Worm (Caenorhabditis elegans): ENCODE results near the gene cyp-33C6.

DNA sequence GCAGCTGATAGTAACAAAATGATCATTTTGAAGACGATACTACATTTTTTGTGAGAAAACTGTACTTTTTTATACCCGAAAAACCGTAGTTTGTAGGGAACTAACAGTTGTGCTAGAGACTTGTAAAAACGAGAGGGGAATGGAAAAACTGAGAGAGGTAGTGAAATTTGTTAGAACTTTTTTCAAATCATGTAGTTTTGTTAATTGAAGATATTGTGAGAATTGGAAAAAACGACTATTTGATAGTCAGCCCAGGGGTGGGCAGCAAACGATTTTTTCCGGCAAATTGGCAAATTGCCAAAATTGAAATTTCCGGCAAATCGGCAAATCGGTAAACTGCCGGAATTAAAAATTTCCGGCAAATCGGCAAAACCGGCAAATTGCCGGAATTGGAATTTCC is at the start of gene cyp-33C6:
- TF ChIP-seq ceh-13 (GFP tag; optimal IDR thresholded peaks at IDR 0.05) (no peak), scrt-1 (GFP tag; IDR thresholded peaks at IDR 0.05) (no peak), flt-1 (GFP tag; IDR thresholded peaks at IDR 0.05) (no peak), ama-1 (optimal IDR thresholded peaks at IDR 0.05) (no peak), pes-1 (GFP tag; IDR thresholded peaks at IDR 0.05) (no peak)
